Fruit fly (Drosophila melanogaster) whole organism, embryonic: ENCODE measurements around the gene CG34274.

ENCODE experiments used
- Adf1 ChIP-seq: fragments of 200-800 bp; sonication (Bioruptor generic); IDR thresholded peaks from 2 replicates; pipeline ENCODE4 v1.3.6; 2022; ENCODE audit warnings: missing biosample characterization, missing genetic modification characterization
- Aef1 ChIP-seq: fragments of 200-800 bp; sonication (Bioruptor generic); IDR thresholded peaks from 3 replicates; pipeline ENCODE4 v1.3.6; 2022; ENCODE audit warnings: missing biosample characterization, missing genetic modification characterization
- CG12299 ChIP-seq: fragments of 200-800 bp; sonication (Bioruptor generic); optimal IDR thresholded peaks from 2 replicates; lab custom pipeline; 2018; ENCODE audit warnings: missing biosample characterization, mild to moderate bottlenecking, missing genetic modification characterization
- CG1233 ChIP-seq: fragments of 200-800 bp; sonication (Bioruptor generic); optimal IDR thresholded peaks from 4 replicates; lab custom pipeline; 2018; ENCODE audit warnings: missing biosample characterization, mild to moderate bottlenecking, missing genetic modification characterization
- CG12659 ChIP-seq: fragments of 200-800 bp; sonication (Bioruptor generic); optimal IDR thresholded peaks from 3 replicates; lab custom pipeline; 2017; ENCODE audit warnings: mild to moderate bottlenecking, missing biosample characterization, missing genetic modification reagents, missing genetic modification characterization
- CG14050 ChIP-seq: fragments of 200-800 bp; sonication (Bioruptor generic); IDR thresholded peaks from 3 replicates; pipeline ENCODE4 v1.3.6; 2022; ENCODE audit warnings: missing biosample characterization, missing genetic modification characterization
- CG1529 ChIP-seq: fragments of 200-800 bp; sonication (Bioruptor generic); optimal IDR thresholded peaks from 3 replicates; lab custom pipeline; 2018; ENCODE audit warnings: missing biosample characterization, missing genetic modification characterization
- CG15479 ChIP-seq: fragments of 200-800 bp; sonication (Bioruptor generic); optimal IDR thresholded peaks from 3 replicates; lab custom pipeline; 2019; ENCODE audit warnings: missing biosample characterization, mild to moderate bottlenecking, missing genetic modification characterization, moderate library complexity
- CG16779 ChIP-seq: fragments of 200-800 bp; sonication (Bioruptor generic); IDR thresholded peaks from 2 replicates; pipeline ENCODE4 v1.3.6; 2022; ENCODE audit warnings: missing biosample characterization, missing genetic modification characterization
- CG17359 ChIP-seq: fragments of 200-800 bp; sonication (Bioruptor generic); optimal IDR thresholded peaks from 3 replicates; lab custom pipeline; 2018; ENCODE audit warnings: missing biosample characterization, mild to moderate bottlenecking, missing genetic modification characterization, moderate library complexity
- CG17612 ChIP-seq: fragments of 200-800 bp; sonication (Bioruptor generic); IDR thresholded peaks from 2 replicates; pipeline ENCODE4 v1.3.6; 2022; ENCODE audit warnings: missing biosample characterization, missing genetic modification characterization
- CG2120 ChIP-seq: fragments of 200-800 bp; sonication (Bioruptor generic); optimal IDR thresholded peaks from 3 replicates; lab custom pipeline; 2016; ENCODE audit warnings: missing biosample characterization, missing genetic modification characterization
- CG3838 ChIP-seq: fragments of 200-800 bp; sonication (Bioruptor generic); optimal IDR thresholded peaks from 3 replicates; lab custom pipeline; 2016; ENCODE audit warnings: missing biosample characterization, missing genetic modification characterization
- CG43689 ChIP-seq: fragments of 200-800 bp; sonication (Bioruptor generic); IDR thresholded peaks from 2 replicates; pipeline ENCODE4 v1.3.6; 2022; ENCODE audit warnings: missing biosample characterization, missing genetic modification characterization
- CG6791 ChIP-seq: fragments of 200-800 bp; sonication (Bioruptor generic); IDR thresholded peaks from 3 replicates; pipeline ENCODE4 v1.3.6; 2022; ENCODE audit warnings: missing biosample characterization, missing genetic modification characterization; ENCODE audit not compliant: partially characterized antibody
- CG7963 ChIP-seq: fragments of 200-800 bp; sonication (Bioruptor generic); IDR thresholded peaks from 3 replicates; pipeline ENCODE4 v1.3.6; 2022; ENCODE audit warnings: missing biosample characterization, missing genetic modification characterization; ENCODE audit not compliant: partially characterized antibody
- CG7987 ChIP-seq: fragments of 200-800 bp; sonication (Bioruptor generic); optimal IDR thresholded peaks from 2 replicates; lab custom pipeline; 2018; ENCODE audit warnings: missing biosample characterization, mild to moderate bottlenecking, missing genetic modification characterization, moderate library complexity
- CG8089 ChIP-seq: fragments of 200-800 bp; sonication (Bioruptor generic); optimal IDR thresholded peaks from 3 replicates; lab custom pipeline; 2016; ENCODE audit warnings: missing biosample characterization, missing genetic modification characterization
- CHES-1-like ChIP-seq: fragments of 200-800 bp; sonication (Bioruptor generic); optimal IDR thresholded peaks from 2 replicates; lab custom pipeline; 2016; ENCODE audit warnings: missing biosample characterization, missing genetic modification characterization
- CoRest ChIP-seq: fragments of 200-800 bp; sonication (Bioruptor generic); optimal IDR thresholded peaks from 3 replicates; lab custom pipeline; 2018; ENCODE audit warnings: missing biosample characterization, mild to moderate bottlenecking, missing genetic modification characterization, moderate library complexity
- Dll ChIP-seq: fragments of 200-800 bp; sonication (Bioruptor generic); IDR thresholded peaks from 4 replicates; pipeline ENCODE4 v1.3.6; 2022; ENCODE audit warnings: missing biosample characterization, missing genetic modification characterization; ENCODE audit not compliant: partially characterized antibody
- Jarid2 ChIP-seq: fragments of 200-800 bp; sonication (Bioruptor generic); optimal IDR thresholded peaks from 3 replicates; lab custom pipeline; 2017; ENCODE audit warnings: mild to moderate bottlenecking, missing biosample characterization, missing genetic modification reagents, missing genetic modification characterization
- MTF-1 ChIP-seq: fragments of 200-800 bp; sonication (Bioruptor generic); optimal IDR thresholded peaks from 2 replicates; lab custom pipeline; 2018; ENCODE audit warnings: missing biosample characterization, mild to moderate bottlenecking, missing genetic modification characterization, borderline replicate concordance
- NC2β ChIP-seq: fragments of 200-800 bp; sonication (Bioruptor generic); optimal IDR thresholded peaks from 2 replicates; lab custom pipeline; 2016; ENCODE audit warnings: missing biosample characterization, missing genetic modification characterization
- Nf-YC ChIP-seq: fragments of 200-800 bp; optimal IDR thresholded peaks from 3 replicates; lab custom pipeline; 2019; ENCODE audit warnings: missing biosample characterization, mild to moderate bottlenecking, missing genetic modification characterization, moderate library complexity
- Pdp1 ChIP-seq, 2 experiments: fragments of 200-800 bp; sonication (Bioruptor generic); optimal IDR thresholded peaks; 3 replicates each; lab custom pipeline; 2016; ENCODE audit warnings: missing biosample characterization in 2 of 2, missing genetic modification characterization in 2 of 2, mild to moderate bottlenecking in 1 of 2, moderate library complexity in 1 of 2
- Vsx1 ChIP-seq: fragments of 200-800 bp; sonication (Bioruptor generic); optimal IDR thresholded peaks from 2 replicates; lab custom pipeline; 2017; ENCODE audit warnings: missing biosample characterization, mild to moderate bottlenecking, missing genetic modification characterization, missing genetic modification reagents
- ap ChIP-seq: fragments of 200-800 bp; sonication (Bioruptor generic); IDR thresholded peaks from 2 replicates; pipeline ENCODE4 v1.3.6; 2022; ENCODE audit warnings: missing biosample characterization, missing genetic modification characterization
- eyg ChIP-seq: fragments of 200-800 bp; sonication (Bioruptor generic); optimal IDR thresholded peaks from 3 replicates; lab custom pipeline; 2016; ENCODE audit warnings: missing biosample characterization, missing genetic modification characterization
- fd96Cb ChIP-seq: fragments of 200-800 bp; sonication (Bioruptor generic); optimal IDR thresholded peaks from 2 replicates; lab custom pipeline; 2018; ENCODE audit warnings: missing biosample characterization, mild to moderate bottlenecking, missing genetic modification characterization, moderate library complexity
- fu2 ChIP-seq: fragments of 200-800 bp; sonication (Bioruptor generic); optimal IDR thresholded peaks from 2 replicates; lab custom pipeline; 2016; ENCODE audit warnings: missing biosample characterization, missing genetic modification characterization
- gcm2 ChIP-seq: fragments of 200-800 bp; sonication (Bioruptor generic); optimal IDR thresholded peaks from 2 replicates; lab custom pipeline; 2016; ENCODE audit warnings: missing biosample characterization, missing genetic modification characterization
- gsb-n ChIP-seq: fragments of 200-800 bp; sonication (Bioruptor generic); optimal IDR thresholded peaks from 3 replicates; lab custom pipeline; 2018; ENCODE audit warnings: missing biosample characterization, mild to moderate bottlenecking, missing genetic modification characterization
- inv ChIP-seq: fragments of 200-800 bp; sonication (Bioruptor generic); IDR thresholded peaks from 2 replicates; pipeline ENCODE4 v1.3.6; 2022; ENCODE audit warnings: missing biosample characterization, missing genetic modification characterization; ENCODE audit not compliant: partially characterized antibody
- lilli ChIP-seq: fragments of 200-800 bp; sonication (Bioruptor generic); optimal IDR thresholded peaks from 3 replicates; lab custom pipeline; 2016; ENCODE audit warnings: missing biosample characterization, missing genetic modification characterization
- lmd ChIP-seq: fragments of 200-800 bp; sonication (Bioruptor generic); IDR thresholded peaks from 2 replicates; pipeline ENCODE4 v1.3.6; 2022; ENCODE audit warnings: missing biosample characterization, missing genetic modification characterization
- slp2 ChIP-seq: fragments of 200-800 bp; sonication (Bioruptor generic); optimal IDR thresholded peaks from 2 replicates; lab custom pipeline; 2016; ENCODE audit warnings: missing biosample characterization, missing genetic modification characterization
- stwl ChIP-seq: fragments of 200-800 bp; sonication (Bioruptor generic); optimal IDR thresholded peaks from 3 replicates; lab custom pipeline; 2018; ENCODE audit warnings: missing biosample characterization, mild to moderate bottlenecking, missing genetic modification characterization, moderate library complexity
- tio ChIP-seq: fragments of 200-800 bp; sonication (Bioruptor generic); optimal IDR thresholded peaks from 2 replicates; lab custom pipeline; 2017; ENCODE audit warnings: missing biosample characterization, missing genetic modification characterization, inconsistent platforms
- tll ChIP-seq, 2 experiments: fragments of 200-800 bp in 1 of 2; fragments of >200 bp in 1 of 2; sonication (Bioruptor generic) in 1 of 2; optimal IDR thresholded peaks; 2 replicates each; lab custom pipeline; 2017 to 2019; ENCODE audit warnings: missing biosample characterization in 2 of 2, missing genetic modification characterization in 2 of 2, mild to moderate bottlenecking in 1 of 2, moderate library complexity in 1 of 2
- zen2 ChIP-seq: fragments of 200-800 bp; sonication (Bioruptor generic); IDR thresholded peaks from 3 replicates; pipeline ENCODE4 v1.3.6; 2022; ENCODE audit warnings: missing biosample characterization, missing genetic modification characterization; ENCODE audit not compliant: partially characterized antibody
- zfh2 ChIP-seq: fragments of 200-800 bp; sonication (Bioruptor generic); optimal IDR thresholded peaks from 2 replicates; lab custom pipeline; 2016; ENCODE audit warnings: missing biosample characterization, missing genetic modification characterization

Gene CG34274

dm6 chr3R:15700801-15701200 is 30.7 kb upstream of the CG34274 start (continued):
- no peak for TF ChIP-seq CG14050
- TF ChIP-seq lmd = 0 out of 2 replicates have a peak, but pooled peaks have one; percentile 4
- TF ChIP-seq tio = no peak
- no peak for TF ChIP-seq gcm2 (GFP tag; lab: Kevin White, UChicago)
- TF ChIP-seq CG12659 (GFP tag; lab: Kevin White, UChicago) = no peak
- no peak for TF ChIP-seq zfh2
- no peak for TF ChIP-seq eyg
- TF ChIP-seq MTF-1 (GFP tag; lab: Kevin White, UChicago) = no peak
- TF ChIP-seq Dll (GFP tag; lab: Robert Waterston, UW) = no peak
- TF ChIP-seq CG12299 (tag; lab: Kevin White, UChicago) = no peak
- no peak for TF ChIP-seq Vsx1 (GFP tag; lab: Kevin White, UChicago)
- TF ChIP-seq CG15479 (GFP tag; lab: Kevin White, UChicago) = no peak
- no peak for TF ChIP-seq CG3838
- peak; percentile 19 for TF ChIP-seq lilli (GFP tag; lab: Kevin White, UChicago)
- no peak for TF ChIP-seq fd96Cb
- TF ChIP-seq CG1233 (GFP tag; lab: Kevin White, UChicago) = no peak
- no peak for TF ChIP-seq Adf1 (GFP tag; lab: Robert Waterston, UW)
- TF ChIP-seq Aef1 (GFP tag; lab: Robert Waterston, UW) = 0 out of 3 replicates have a peak, but pooled peaks have one; percentile 18
- no peak for TF ChIP-seq CG7963 (GFP tag; lab: Robert Waterston, UW)
- no peak for TF ChIP-seq CoRest (tag; lab: Kevin White, UChicago)
- peak; percentile 40 for TF ChIP-seq CG2120 (GFP tag; lab: Kevin White, UChicago)
- no peak for TF ChIP-seq Nf-YC (tag; lab: Kevin White, UChicago)
- no peak for TF ChIP-seq CG8089 (GFP tag; lab: Kevin White, UChicago)

- no peak for TF ChIP-seq CG6791
- TF ChIP-seq fu2 (GFP tag; lab: Kevin White, UChicago) = no peak
- TF ChIP-seq Pdp1 (GFP tag; optimal IDR thresholded peaks at IDR 0.05; lab: Kevin White, UChicago) = no peak
Observed at dm6 chr3R:15704376-15704775, 27.2 kb upstream of the CG34274 start, which contains the start of gene CG5404. Gene CG5404 (plus strand): TSS chr3R:15704676.

dm6 chr3R:15716485-15716884 is 15.1 kb upstream of the CG34274 start, which contains the start of gene CG31294:
Gene CG31294 (minus strand): TSS chr3R:15716585.
- TF ChIP-seq zen2 (GFP tag; lab: Robert Waterston, UW) = no peak
- TF ChIP-seq Jarid2 (GFP tag; lab: Kevin White, UChicago) = no peak
- no peak for TF ChIP-seq CG1529
- TF ChIP-seq CG16779 (GFP tag; lab: Robert Waterston, UW) = no peak
- TF ChIP-seq Nf-YC (tag; lab: Kevin White, UChicago) = no peak
- no peak for TF ChIP-seq inv (GFP tag; lab: Robert Waterston, UW)
- no peak for TF ChIP-seq NC2β (GFP tag; lab: Kevin White, UChicago)
- TF ChIP-seq CG17612 (GFP tag; lab: Robert Waterston, UW) = no peak
- TF ChIP-seq stwl = no peak
- TF ChIP-seq CG8089 (GFP tag; lab: Kevin White, UChicago) = no peak
- TF ChIP-seq CG43689 (GFP tag; lab: Robert Waterston, UW) = no peak
- no peak for TF ChIP-seq gsb-n (tag; lab: Kevin White, UChicago)
- TF ChIP-seq CG17359 (tag; lab: Kevin White, UChicago) = no peak
- TF ChIP-seq ap = no peak
- no peak for TF ChIP-seq slp2 (GFP tag; lab: Kevin White, UChicago)
- TF ChIP-seq tll (GFP tag; optimal IDR thresholded peaks at IDR 0.05; lab: Kevin White, UChicago) = no peak
- TF ChIP-seq CHES-1-like = no peak
- TF ChIP-seq CG7987 (GFP tag; lab: Kevin White, UChicago) = no peak
